Worm (Caenorhabditis elegans) whole organism, L4 larva: Measurements from ENCODE around the gene F54E7.9.
A peak's percentile ranks its signal among the peaks of the same experiment; 100 is the strongest.

Experiments used
- D1046.2 ChIP-seq: fragments of 200-800 bp; sonication (Bioruptor generic); IDR thresholded peaks from 2 replicates; pipeline ENCODE4 v1.3.6; 2022; ENCODE audit warnings: missing genetic modification characterization, missing compliant biosample characterization
- F26F4.8 ChIP-seq: fragments of 200-800 bp; sonication (Bioruptor generic); conservative IDR thresholded peaks from 2 replicates; pipeline ENCODE4 v1.3.6; 2022; ENCODE audit warnings: missing genetic modification characterization, missing compliant biosample characterization
- T26A8.4 ChIP-seq: fragments of 200-800 bp; sonication (Bioruptor generic); IDR thresholded peaks from 2 replicates; pipeline ENCODE4 v1.3.6; 2022; ENCODE audit warnings: missing genetic modification characterization, missing compliant biosample characterization
- Y5F2A.4 ChIP-seq: fragments of 200-800 bp; sonication (Bioruptor generic); optimal IDR thresholded peaks from 2 replicates; lab custom pipeline; 2018; ENCODE audit warnings: mild to moderate bottlenecking, missing genetic modification characterization, missing compliant biosample characterization
- aha-1 ChIP-seq: fragments of 150-350 bp; peaks from one replicate; lab custom pipeline; 2014; ENCODE audit warnings: missing biosample characterization, missing genetic modification characterization
- aly-2 ChIP-seq: sonication (generic microtip); optimal IDR thresholded peaks from 2 replicates; lab custom pipeline; 2018; ENCODE audit warnings: missing biosample characterization, missing genetic modification characterization
- ama-1 ChIP-seq: fragments of 150-350 bp; optimal IDR thresholded peaks from 2 replicates; lab custom pipeline; 2014; ENCODE audit warnings: inconsistent platforms, mixed read lengths
- ceh-20 ChIP-seq: fragments of 200-800 bp; sonication (Bioruptor generic); IDR thresholded peaks from 2 replicates; pipeline ENCODE4 v1.3.6; 2022; ENCODE audit warnings: missing genetic modification reagents, missing genetic modification characterization, missing compliant biosample characterization
- ceh-28 ChIP-seq: fragments of 150-350 bp; optimal IDR thresholded peaks from 2 replicates; lab custom pipeline; 2014; ENCODE audit warnings: missing biosample characterization, missing genetic modification reagents, missing genetic modification characterization
- ceh-32 ChIP-seq: sonication (generic microtip); optimal IDR thresholded peaks from 2 replicates; lab custom pipeline; 2016; ENCODE audit warnings: mild to moderate bottlenecking, missing genetic modification characterization, missing compliant biosample characterization; ENCODE audit not compliant: poor library complexity
- ceh-62 ChIP-seq: sonication (generic microtip); optimal IDR thresholded peaks from 2 replicates; lab custom pipeline; 2017; ENCODE audit warnings: missing biosample characterization, missing genetic modification characterization
- ceh-82 ChIP-seq: sonication (generic microtip); optimal IDR thresholded peaks from 2 replicates; lab custom pipeline; 2017; ENCODE audit warnings: missing biosample characterization, missing genetic modification characterization
- daf-12 ChIP-seq: fragments of 150-350 bp; optimal IDR thresholded peaks from 2 replicates; lab custom pipeline; 2014; ENCODE audit warnings: missing biosample characterization, missing genetic modification reagents, missing genetic modification characterization
- daf-16 ChIP-seq, 3 experiments: sonication (generic microtip); optimal IDR thresholded peaks; 2 replicates each; lab custom pipeline; 2016 to 2017; ENCODE audit warnings: missing genetic modification characterization in 3 of 3, missing genetic modification reagents in 3 of 3, mild to moderate bottlenecking in 2 of 3, missing compliant biosample characterization in 2 of 3, missing biosample characterization in 1 of 3, moderate library complexity in 1 of 3
- daf-8 ChIP-seq: fragments of 200-800 bp; sonication (Bioruptor generic); IDR thresholded peaks from 2 replicates; pipeline ENCODE4 v1.3.6; 2022; ENCODE audit warnings: missing genetic modification characterization, missing compliant biosample characterization
- dmd-6 ChIP-seq: fragments of 200-800 bp; sonication (Bioruptor generic); IDR thresholded peaks from 2 replicates; pipeline ENCODE4 v1.3.6; 2022; ENCODE audit warnings: missing genetic modification reagents, missing genetic modification characterization, missing compliant biosample characterization
- dve-1 ChIP-seq: sonication (generic microtip); optimal IDR thresholded peaks from 2 replicates; lab custom pipeline; 2017; ENCODE audit warnings: antibody characterized with exemption, mild to moderate bottlenecking, missing genetic modification characterization, missing compliant biosample characterization; ENCODE audit not compliant: insufficient read depth
- fos-1 ChIP-seq: fragments of 150-350 bp; optimal IDR thresholded peaks from 2 replicates; lab custom pipeline; 2014; ENCODE audit warnings: missing biosample characterization, missing genetic modification characterization
- hlh-11 ChIP-seq: fragments of 200-800 bp; sonication (Bioruptor generic); optimal IDR thresholded peaks from 2 replicates; lab custom pipeline; 2018; ENCODE audit warnings: mild to moderate bottlenecking, missing genetic modification characterization, missing compliant biosample characterization
- hlh-30 ChIP-seq: sonication (generic microtip); optimal IDR thresholded peaks from 2 replicates; lab custom pipeline; 2017; ENCODE audit warnings: antibody characterized with exemption, mild to moderate bottlenecking, missing genetic modification characterization, missing compliant biosample characterization; ENCODE audit not compliant: insufficient read depth
- hmg-1.1 ChIP-seq: fragments of 200-800 bp; sonication (Bioruptor generic); IDR thresholded peaks from 2 replicates; pipeline ENCODE4 v1.3.6; 2022; ENCODE audit warnings: missing genetic modification reagents, missing genetic modification characterization, missing compliant biosample characterization
- jun-1 ChIP-seq: fragments of 150-350 bp; optimal IDR thresholded peaks from 2 replicates; lab custom pipeline; 2014; ENCODE audit warnings: missing biosample characterization, missing genetic modification reagents, missing genetic modification characterization
- lir-3 ChIP-seq: sonication (generic microtip); optimal IDR thresholded peaks from 2 replicates; lab custom pipeline; 2016; ENCODE audit warnings: mild to moderate bottlenecking, missing genetic modification characterization, missing compliant biosample characterization
- lsy-2 ChIP-seq, 2 experiments: fragments of 150-350 bp in 1 of 2; sonication (generic microtip) in 1 of 2; optimal IDR thresholded peaks; 2 replicates each; lab custom pipeline; 2014 to 2017; ENCODE audit warnings: missing biosample characterization in 2 of 2, missing genetic modification characterization in 2 of 2
- madf-9 ChIP-seq: fragments of 200-800 bp; sonication (Bioruptor generic); conservative IDR thresholded peaks from 2 replicates; pipeline ENCODE4 v1.3.6; 2022; ENCODE audit warnings: missing genetic modification reagents, missing genetic modification characterization, missing compliant biosample characterization
- mdt-29 ChIP-seq: fragments of 200-800 bp; sonication (Bioruptor generic); IDR thresholded peaks from 2 replicates; pipeline ENCODE4 v1.3.6; 2022; ENCODE audit warnings: missing genetic modification reagents, missing genetic modification characterization, missing compliant biosample characterization
- mep-1 ChIP-seq: fragments of 150-350 bp; sonication (generic microtip); optimal IDR thresholded peaks from 3 replicates; lab custom pipeline; 2014; ENCODE audit warnings: missing biosample characterization, missing genetic modification characterization
- mes-2 ChIP-seq: sonication (generic microtip); optimal IDR thresholded peaks from 2 replicates; lab custom pipeline; 2016; ENCODE audit warnings: missing genotype, mild to moderate bottlenecking, missing genetic modification characterization, missing compliant biosample characterization; ENCODE audit not compliant: poor library complexity, severe bottlenecking
- mxl-3 ChIP-seq: fragments of 200-800 bp; sonication (Bioruptor generic); optimal IDR thresholded peaks from 2 replicates; lab custom pipeline; 2018; ENCODE audit warnings: mild to moderate bottlenecking, missing genetic modification characterization, missing compliant biosample characterization
- nhr-11 ChIP-seq: fragments of 150-350 bp; optimal IDR thresholded peaks from 2 replicates; lab custom pipeline; 2014; ENCODE audit warnings: missing biosample characterization, missing genetic modification characterization
- nhr-28 ChIP-seq: fragments of 150-350 bp; optimal IDR thresholded peaks from 2 replicates; lab custom pipeline; 2014; ENCODE audit warnings: missing biosample characterization, missing genetic modification characterization
- nhr-41 ChIP-seq: fragments of 200-800 bp; sonication (Bioruptor generic); IDR thresholded peaks from 2 replicates; pipeline ENCODE4 v1.3.6; 2022; ENCODE audit warnings: missing genetic modification reagents, missing genetic modification characterization, missing compliant biosample characterization
- nhr-48 ChIP-seq: sonication (generic microtip); optimal IDR thresholded peaks from 2 replicates; lab custom pipeline; 2016; ENCODE audit warnings: mild to moderate bottlenecking, missing genetic modification characterization, missing compliant biosample characterization
- nhr-6 ChIP-seq: fragments of 150-350 bp; optimal IDR thresholded peaks from 2 replicates; lab custom pipeline; 2014; ENCODE audit warnings: missing biosample characterization, missing genetic modification characterization
- pqm-1 ChIP-seq: sonication (generic microtip); optimal IDR thresholded peaks from 2 replicates; lab custom pipeline; 2017; ENCODE audit warnings: missing biosample characterization, missing genetic modification characterization
- rbr-2 ChIP-seq: sonication (generic microtip); optimal IDR thresholded peaks from 2 replicates; lab custom pipeline; 2016; ENCODE audit warnings: missing genotype, missing genetic modification characterization, missing compliant biosample characterization
- saeg-2 ChIP-seq: fragments of 200-800 bp; sonication (Bioruptor generic); IDR thresholded peaks from 2 replicates; pipeline ENCODE4 v1.3.6; 2022; ENCODE audit warnings: missing genetic modification reagents, missing genetic modification characterization, missing compliant biosample characterization
- set-16 ChIP-seq: fragments of 200-800 bp; sonication (Bioruptor generic); IDR thresholded peaks from 2 replicates; pipeline ENCODE4 v1.3.6; 2022; ENCODE audit warnings: missing genetic modification reagents, missing genetic modification characterization, missing compliant biosample characterization
- skn-1 ChIP-seq: fragments of 150-350 bp; optimal IDR thresholded peaks from 2 replicates; lab custom pipeline; 2014; ENCODE audit warnings: missing biosample characterization, missing genetic modification characterization
- spr-1 ChIP-seq: sonication (generic microtip); optimal IDR thresholded peaks from 2 replicates; lab custom pipeline; 2016; ENCODE audit warnings: mild to moderate bottlenecking, missing genetic modification characterization, missing compliant biosample characterization
- tra-1 ChIP-seq: fragments of 200-800 bp; sonication (Bioruptor generic); IDR thresholded peaks from 2 replicates; pipeline ENCODE4 v1.3.6; 2022; ENCODE audit warnings: missing genetic modification reagents, missing genetic modification characterization, missing compliant biosample characterization
- unc-130 ChIP-seq: sonication (generic microtip); optimal IDR thresholded peaks from 2 replicates; lab custom pipeline; 2016; ENCODE audit warnings: missing genetic modification reagents, missing genetic modification characterization, missing compliant biosample characterization
- unc-62 ChIP-seq, 3 experiments: fragments of 150-350 bp in 1 of 3; sonication (generic microtip); optimal IDR thresholded peaks in 2 of 3; peaks in 1 of 3; 1 replicate in 1 of 3; 2 replicates in 2 of 3; lab custom pipeline; 2014 to 2017; ENCODE audit warnings: missing biosample characterization in 3 of 3, missing genetic modification characterization in 3 of 3, missing genetic modification reagents in 3 of 3, missing genotype in 1 of 3
- vab-7 ChIP-seq: fragments of 200-800 bp; sonication (Bioruptor generic); IDR thresholded peaks from 2 replicates; pipeline ENCODE4 v1.3.6; 2022; ENCODE audit warnings: missing genetic modification reagents, missing genetic modification characterization, missing compliant biosample characterization
- zfp-3 ChIP-seq: fragments of 200-800 bp; sonication (Bioruptor generic); conservative IDR thresholded peaks from 2 replicates; pipeline ENCODE4 v1.3.6; 2022; ENCODE audit warnings: missing genetic modification reagents, missing genetic modification characterization, missing compliant biosample characterization

F54E7.9 gene

ce11 chrIII:5711881-5712643 lies 34.4 kb upstream of the F54E7.9 start:
- no peak for TF ChIP-seq jun-1 (tag; lab: Kevin White, UChicago)
- TF ChIP-seq F26F4.8 (GFP tag; lab: Robert Waterston, UW), result no peak
- peak; percentile 65 for TF ChIP-seq set-16 (GFP tag; lab: Robert Waterston, UW)
- TF ChIP-seq saeg-2 (GFP tag; lab: Robert Waterston, UW), result no peak
- no peak for TF ChIP-seq nhr-6 (tag; lab: Kevin White, UChicago)
- TF ChIP-seq vab-7 (GFP tag; lab: Robert Waterston, UW), result no peak
- peak; percentile 93 for TF ChIP-seq aha-1 (tag; lab: Kevin White, UChicago)
- TF ChIP-seq ceh-32 (tag; lab: Kevin White, UChicago), result no peak
- no peak for TF ChIP-seq nhr-11 (tag; lab: Kevin White, UChicago)
- TF ChIP-seq D1046.2 (GFP tag; lab: Robert Waterston, UW), result 0 out of 2 replicates have a peak, but pooled peaks have one; percentile 25
- no peak for TF ChIP-seq daf-12 (tag; lab: Kevin White, UChicago)
- TF ChIP-seq unc-62 (GFP tag; optimal IDR thresholded peaks at IDR 0.05 in 1 of 2; lab: Kevin White, UChicago), result peak in 1 of 2 experiments; percentile 32
- no peak for TF ChIP-seq unc-62 (tag; optimal IDR thresholded peaks at IDR 0.05; lab: Kevin White, UChicago)
- no peak for TF ChIP-seq ceh-62 (tag; lab: Kevin White, UChicago)
- TF ChIP-seq mdt-29 (GFP tag; lab: Robert Waterston, UW), result no peak
- no peak for TF ChIP-seq dve-1 (tag; lab: Kevin White, UChicago)
- TF ChIP-seq rbr-2 (tag; lab: Kevin White, UChicago), result no peak
- no peak for TF ChIP-seq lir-3 (tag; lab: Kevin White, UChicago)
- no peak for TF ChIP-seq ceh-28 (tag; lab: Kevin White, UChicago)
- TF ChIP-seq daf-8 (GFP tag; lab: Robert Waterston, UW), result no peak

- no peak for TF ChIP-seq unc-130
- no peak for TF ChIP-seq daf-16 (GFP tag; optimal IDR thresholded peaks at IDR 0.05; lab: Kevin White, UChicago)
- peak; percentile 6 for TF ChIP-seq daf-16 (tag; optimal IDR thresholded peaks at IDR 0.05; lab: Kevin White, UChicago)
These were observed 33.6 kb upstream of the F54E7.9 start, which contains the start of gene rbm-26 for ce11 chrIII:5711242-5711641. Gene rbm-26, plus strand, starts transcription at chrIII:5711542.

- TF ChIP-seq hlh-30, result peak; percentile 44
- TF ChIP-seq spr-1 (tag; lab: Kevin White, UChicago), result peak; percentile 45
- TF ChIP-seq pqm-1 (tag; lab: Kevin White, UChicago), result peak; percentile 4
- TF ChIP-seq aly-2 (tag; lab: Kevin White, UChicago), result no peak
- peak; percentile 95 for TF ChIP-seq mxl-3 (GFP tag; lab: Kevin White, UChicago)
- peak; percentile 30; the same call in 1 of the 2 replicates for TF ChIP-seq dmd-6 (GFP tag; lab: Robert Waterston, UW)
- 0 out of 2 replicates have a peak, but pooled peaks have one; percentile 37 for TF ChIP-seq ceh-20
- TF ChIP-seq skn-1 (tag; lab: Kevin White, UChicago), result no peak
- TF ChIP-seq T26A8.4 (GFP tag; lab: Robert Waterston, UW), result no peak
- TF ChIP-seq nhr-41 (GFP tag; lab: Robert Waterston, UW), result 0 out of 2 replicates have a peak, but pooled peaks have one; percentile 26
- TF ChIP-seq nhr-48 (tag; lab: Kevin White, UChicago), result peak; percentile 64
- TF ChIP-seq hmg-1.1 (GFP tag; lab: Robert Waterston, UW), result 0 out of 2 replicates have a peak, but pooled peaks have one; percentile 37
- peak; percentile 86 for TF ChIP-seq nhr-28 (tag; lab: Kevin White, UChicago)
- peak; percentile 51 for TF ChIP-seq ama-1 (lab: Kevin White, UChicago)
- peak; percentile 59 to 81 for TF ChIP-seq lsy-2 (tag; optimal IDR thresholded peaks at IDR 0.05; lab: Kevin White, UChicago)
- no peak for TF ChIP-seq ceh-82 (tag; lab: Kevin White, UChicago)
- peak; percentile 86 for TF ChIP-seq hlh-11
- TF ChIP-seq rbr-2 (tag; lab: Kevin White, UChicago), result peak; percentile 22
- TF ChIP-seq mes-2 (tag; lab: Kevin White, UChicago), result peak; percentile 41
- TF ChIP-seq tra-1, result no peak
- TF ChIP-seq madf-9 (GFP tag; lab: Robert Waterston, UW), result 0 out of 2 replicates have a peak, but pooled peaks have one; percentile 42
- TF ChIP-seq mep-1 (tag; lab: Kevin White, UChicago), result peak; percentile 53
- TF ChIP-seq zfp-3, result no peak
- no peak for TF ChIP-seq Y5F2A.4 (GFP tag; lab: Kevin White, UChicago)
- peak in 1 of 2 experiments; percentile 76 for TF ChIP-seq unc-62 (GFP tag; optimal IDR thresholded peaks at IDR 0.05 in 1 of 2; lab: Kevin White, UChicago)
- TF ChIP-seq unc-62 (tag; optimal IDR thresholded peaks at IDR 0.05; lab: Kevin White, UChicago), result no peak
- TF ChIP-seq fos-1 (tag; lab: Kevin White, UChicago), result no peak
These were observed 33.0 kb upstream of the F54E7.9 start for ce11 chrIII:5710676-5711075.
